Worm (Caenorhabditis elegans) whole organism, mixed stage, embryonic: ENCODE measurements around the gene nhr-152.

Experiments
- blmp-1 ChIP-seq: fragments of 150-350 bp; optimal IDR thresholded peaks from 2 replicates; lab custom pipeline; 2014; ENCODE audit warnings: missing biosample characterization, missing genetic modification characterization
- ces-1 ChIP-seq: fragments of 150-350 bp; optimal IDR thresholded peaks from 2 replicates; lab custom pipeline; 2014; ENCODE audit warnings: missing biosample characterization, missing genetic modification reagents, missing genetic modification characterization
- elt-3 ChIP-seq: fragments of 150-350 bp; optimal IDR thresholded peaks from 2 replicates; lab custom pipeline; 2014; ENCODE audit warnings: missing biosample characterization, missing genetic modification characterization
- hlh-1 ChIP-seq: fragments of 150-350 bp; optimal IDR thresholded peaks from 2 replicates; lab custom pipeline; 2014; ENCODE audit warnings: missing biosample characterization, missing genetic modification reagents, missing genetic modification characterization
- mab-5 ChIP-seq: fragments of 150-350 bp; optimal IDR thresholded peaks from 2 replicates; lab custom pipeline; 2014; ENCODE audit warnings: missing biosample characterization, missing genetic modification characterization
- mep-1 ChIP-seq: fragments of 150-350 bp; optimal IDR thresholded peaks from 2 replicates; lab custom pipeline; 2017; ENCODE audit warnings: missing biosample characterization, missing genetic modification reagents, missing genetic modification characterization, inconsistent platforms
- nhr-12 ChIP-seq: fragments of 150-350 bp; optimal IDR thresholded peaks from 2 replicates; lab custom pipeline; 2014; ENCODE audit warnings: missing biosample characterization, missing genetic modification characterization
- nhr-28 ChIP-seq: fragments of 150-350 bp; optimal IDR thresholded peaks from 2 replicates; lab custom pipeline; 2014; ENCODE audit warnings: missing biosample characterization, missing genetic modification characterization
- nhr-76 ChIP-seq: sonication (generic microtip); optimal IDR thresholded peaks from 2 replicates; lab custom pipeline; 2017; ENCODE audit warnings: missing biosample characterization, missing genetic modification characterization
- sem-2 ChIP-seq: fragments of 200-800 bp; sonication (Bioruptor generic); optimal IDR thresholded peaks from 2 replicates; lab custom pipeline; 2018; ENCODE audit warnings: mild to moderate bottlenecking, missing genetic modification characterization, missing compliant biosample characterization
- unc-39 ChIP-seq: fragments of 150-350 bp; optimal IDR thresholded peaks from 2 replicates; lab custom pipeline; 2014; ENCODE audit warnings: missing biosample characterization, missing genetic modification characterization
- unc-62 ChIP-seq: fragments of 150-350 bp; optimal IDR thresholded peaks from 2 replicates; lab custom pipeline; 2014; ENCODE audit warnings: missing biosample characterization, missing genetic modification reagents, missing genetic modification characterization
- ztf-11 ChIP-seq: fragments of 150-350 bp; optimal IDR thresholded peaks from 2 replicates; lab custom pipeline; 2014; ENCODE audit warnings: missing biosample characterization, missing genetic modification characterization

DNA sequence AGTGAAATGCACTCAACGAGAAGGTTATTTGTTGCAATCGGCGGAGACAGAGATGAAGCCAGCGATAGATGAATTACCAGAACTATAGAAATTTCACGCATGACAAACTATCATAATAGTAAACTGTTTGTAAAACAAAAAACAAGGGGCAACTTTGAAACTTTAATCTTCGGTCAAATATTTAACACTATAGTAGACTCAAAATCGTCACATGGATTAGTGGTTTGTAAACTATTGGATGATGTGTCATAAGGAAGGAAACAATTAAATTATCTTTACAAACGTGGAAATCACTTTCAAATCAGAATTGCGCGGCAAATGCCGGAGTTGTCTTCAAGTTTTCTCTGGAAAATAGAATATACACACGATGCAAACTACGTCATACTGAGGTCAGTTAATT lies 31.5 kb downstream of the nhr-152 start, which contains the start of gene ZK105.5:
- TF ChIP-seq ces-1 (GFP tag; lab: Kevin White, UChicago) = no peak
- no peak for TF ChIP-seq nhr-76
- no peak for TF ChIP-seq unc-62 (GFP tag; lab: Kevin White, UChicago)
- no peak for TF ChIP-seq unc-39
- TF ChIP-seq nhr-12 (tag; lab: Kevin White, UChicago) = no peak
- no peak for TF ChIP-seq mab-5 (tag; lab: Kevin White, UChicago)
- no peak for TF ChIP-seq blmp-1
- no peak for TF ChIP-seq mep-1 (tag; lab: Kevin White, UChicago)
- no peak for TF ChIP-seq ztf-11 (tag; lab: Kevin White, UChicago)
- no peak for TF ChIP-seq hlh-1 (tag; lab: Kevin White, UChicago)
- no peak for TF ChIP-seq sem-2
- TF ChIP-seq elt-3 = no peak
- no peak for TF ChIP-seq nhr-28 (tag; lab: Kevin White, UChicago)
